Worm (Caenorhabditis elegans) whole organism, L4 larva: Measurements from ENCODE around the gene F58E6.8.

Experiments
- ama-1 ChIP-seq: fragments of 150-350 bp; optimal IDR thresholded peaks from 2 replicates; lab custom pipeline; 2014; ENCODE audit warnings: inconsistent platforms, mixed read lengths
- fkh-10 ChIP-seq: fragments of 150-350 bp; optimal IDR thresholded peaks from 2 replicates; lab custom pipeline; 2014; ENCODE audit warnings: missing biosample characterization, missing genetic modification reagents, missing genetic modification characterization
- nhr-28 ChIP-seq: fragments of 150-350 bp; optimal IDR thresholded peaks from 2 replicates; lab custom pipeline; 2014; ENCODE audit warnings: missing biosample characterization, missing genetic modification characterization
- zag-1 ChIP-seq: fragments of 150-350 bp; optimal IDR thresholded peaks from 2 replicates; lab custom pipeline; 2014; ENCODE audit warnings: missing biosample characterization, missing genetic modification characterization

ce11 chrV:9771970-9772369 is 16.3 kb upstream of the F58E6.8 start, which contains the start of gene F46B6.2:
- TF ChIP-seq fkh-10 (GFP tag; lab: Kevin White, UChicago) (no peak), zag-1 (tag; lab: Kevin White, UChicago) (no peak), ama-1 (lab: Kevin White, UChicago) (no peak), nhr-28 (tag; lab: Kevin White, UChicago) (no peak)
